Fruit fly (Drosophila melanogaster) whole organism, pupa: ENCODE measurements around the gene ATPsynC.

ENCODE experiments used
- CG10348 ChIP-seq: fragments of 200-800 bp; sonication (Bioruptor generic); IDR thresholded peaks from 2 replicates; pipeline ENCODE4 v1.3.6; 2022; ENCODE audit warnings: missing biosample characterization, missing genetic modification characterization
- CG34367 ChIP-seq: fragments of 200-800 bp; sonication (Bioruptor generic); optimal IDR thresholded peaks from 2 replicates; lab custom pipeline; 2018; ENCODE audit warnings: missing biosample characterization, mild to moderate bottlenecking, missing genetic modification characterization
- CG4496 ChIP-seq: fragments of 200-800 bp; sonication (Bioruptor generic); IDR thresholded peaks from 3 replicates; pipeline ENCODE4 v1.3.6; 2022; ENCODE audit warnings: missing biosample characterization, missing genetic modification characterization
- CG8301 ChIP-seq: fragments of 200-800 bp; sonication (Bioruptor generic); optimal IDR thresholded peaks from 2 replicates; lab custom pipeline; 2018; ENCODE audit warnings: missing biosample characterization, mild to moderate bottlenecking, missing genetic modification characterization
- CG9948 ChIP-seq: fragments of 200-800 bp; sonication (Bioruptor generic); optimal IDR thresholded peaks from 2 replicates; lab custom pipeline; 2018; ENCODE audit warnings: missing biosample characterization, mild to moderate bottlenecking, missing genetic modification characterization, moderate library complexity
- D1 ChIP-seq: fragments of 200-800 bp; sonication (Bioruptor generic); optimal IDR thresholded peaks from 2 replicates; lab custom pipeline; 2018; ENCODE audit warnings: missing biosample characterization, mild to moderate bottlenecking, missing genetic modification characterization, moderate library complexity
- EcR ChIP-seq: fragments of 200-800 bp; sonication (Bioruptor generic); optimal IDR thresholded peaks from 3 replicates; lab custom pipeline; 2019; ENCODE audit warnings: missing biosample characterization, missing genetic modification characterization, mild to moderate bottlenecking, moderate library complexity, missing genetic modification reagents
- Pif1A ChIP-seq: fragments of 200-800 bp; sonication (Bioruptor generic); optimal IDR thresholded peaks from 3 replicates; lab custom pipeline; 2016; ENCODE audit warnings: missing biosample characterization, missing genetic modification characterization
- Pif1B ChIP-seq: fragments of 200-800 bp; sonication (Bioruptor generic); optimal IDR thresholded peaks from 3 replicates; lab custom pipeline; 2016; ENCODE audit warnings: missing biosample characterization, missing genetic modification characterization
- Snoo ChIP-seq: fragments of 200-800 bp; sonication (Bioruptor generic); optimal IDR thresholded peaks from 3 replicates; lab custom pipeline; 2017; ENCODE audit warnings: missing biosample characterization, mild to moderate bottlenecking, missing genetic modification characterization, inconsistent platforms
- fd96Ca ChIP-seq: fragments of 200-800 bp; sonication (Bioruptor generic); IDR thresholded peaks from 3 replicates; pipeline ENCODE4 v1.3.6; 2022; ENCODE audit warnings: missing biosample characterization, missing genetic modification characterization

- TF ChIP-seq CG4496 (GFP tag; lab: Robert Waterston, UW) (no peak), EcR (GFP tag; lab: Kevin White, UChicago) (no peak), CG34367 (no peak), Pif1B (no peak), D1 (tag; lab: Kevin White, UChicago) (no peak), Pif1A (GFP tag; lab: Kevin White, UChicago) (no peak), Snoo (tag; lab: Kevin White, UChicago) (no peak), CG8301 (no peak), CG10348 (GFP tag; lab: Robert Waterston, UW) (no peak), CG9948 (tag; lab: Kevin White, UChicago) (no peak), fd96Ca (GFP tag; lab: Robert Waterston, UW) (no peak)
These were observed 37.6 kb downstream of the ATPsynC start for dm6 chr3R:31181816-31182215.
